Fruit fly (Drosophila melanogaster) whole organism, adult: ENCODE measurements around the gene Hel89B.

Source experiments
- CG12768 ChIP-seq: fragments of 200-800 bp; sonication (Bioruptor generic); optimal IDR thresholded peaks from 2 replicates; lab custom pipeline; 2017; ENCODE audit warnings: missing biosample characterization, missing genetic modification characterization, mild to moderate bottlenecking, moderate library complexity, missing genetic modification reagents
- CG1620 ChIP-seq: fragments of 200-800 bp; sonication (Bioruptor generic); optimal IDR thresholded peaks from 2 replicates; lab custom pipeline; 2016; ENCODE audit warnings: missing biosample characterization, missing genetic modification characterization
- CG5204 ChIP-seq: fragments of 200-800 bp; sonication (Bioruptor generic); optimal IDR thresholded peaks from 2 replicates; lab custom pipeline; 2016; ENCODE audit warnings: missing biosample characterization, missing genetic modification characterization
- CG7045 ChIP-seq: fragments of 200-800 bp; sonication (Bioruptor generic); optimal IDR thresholded peaks from 2 replicates; lab custom pipeline; 2017; ENCODE audit warnings: missing biosample characterization, mild to moderate bottlenecking, missing genetic modification characterization
- CG7101 ChIP-seq: fragments of 200-800 bp; sonication (Bioruptor generic); optimal IDR thresholded peaks from 2 replicates; lab custom pipeline; 2018; ENCODE audit warnings: missing biosample characterization, mild to moderate bottlenecking, missing genetic modification characterization, moderate library complexity
- Hr96 ChIP-seq: fragments of 200-800 bp; sonication (Bioruptor generic); optimal IDR thresholded peaks from 2 replicates; lab custom pipeline; 2016; ENCODE audit warnings: missing biosample characterization, missing genetic modification characterization
- Mnt ChIP-seq: fragments of 200-800 bp; sonication (Bioruptor generic); optimal IDR thresholded peaks from 2 replicates; lab custom pipeline; 2016; ENCODE audit warnings: missing biosample characterization, mild to moderate bottlenecking, missing genetic modification characterization
- bab1 ChIP-seq: fragments of 200-800 bp; sonication (Bioruptor generic); optimal IDR thresholded peaks from 3 replicates; lab custom pipeline; 2019; ENCODE audit warnings: missing biosample characterization, mild to moderate bottlenecking, missing genetic modification characterization, moderate library complexity
- kay ChIP-seq: fragments of 200-800 bp; sonication (Bioruptor generic); peaks from one replicate; lab custom pipeline; 2016; ENCODE audit warnings: missing biosample characterization, missing genetic modification characterization, borderline replicate concordance

DNA sequence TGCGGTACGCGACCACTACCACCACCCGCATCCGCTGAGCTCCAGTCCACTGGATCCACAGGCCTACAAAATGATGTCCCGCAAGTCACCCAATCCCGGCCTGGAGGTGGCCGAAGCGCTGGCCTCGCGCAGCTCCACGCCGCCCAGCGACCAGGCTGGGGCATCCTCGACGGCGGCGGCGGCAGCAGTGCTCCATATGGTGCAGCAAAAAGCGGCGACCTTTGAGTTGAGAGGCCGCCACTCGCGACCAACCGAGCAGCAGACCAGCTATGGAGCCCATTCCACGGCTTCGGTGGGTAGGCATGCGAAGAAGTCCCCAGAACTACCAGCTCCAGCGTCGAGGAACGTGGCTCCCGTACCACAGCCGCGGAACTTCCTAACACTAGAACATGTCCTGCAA is 43.0 kb upstream of the Hel89B start:
- TF ChIP-seq CG1620 (GFP tag; lab: Kevin White, UChicago) (no peak), Mnt (GFP tag; lab: Kevin White, UChicago) (no peak), kay (GFP tag; lab: Kevin White, UChicago) (no peak), CG12768 (GFP tag; lab: Kevin White, UChicago) (no peak), CG7101 (no peak), CG7045 (GFP tag; lab: Kevin White, UChicago) (no peak), bab1 (GFP tag; lab: Kevin White, UChicago) (no peak), CG5204 (GFP tag; lab: Kevin White, UChicago) (no peak), Hr96 (GFP tag; lab: Kevin White, UChicago) (no peak)
